Fruit fly (Drosophila melanogaster): ENCODE data around the gene Tsf2.

DNA sequence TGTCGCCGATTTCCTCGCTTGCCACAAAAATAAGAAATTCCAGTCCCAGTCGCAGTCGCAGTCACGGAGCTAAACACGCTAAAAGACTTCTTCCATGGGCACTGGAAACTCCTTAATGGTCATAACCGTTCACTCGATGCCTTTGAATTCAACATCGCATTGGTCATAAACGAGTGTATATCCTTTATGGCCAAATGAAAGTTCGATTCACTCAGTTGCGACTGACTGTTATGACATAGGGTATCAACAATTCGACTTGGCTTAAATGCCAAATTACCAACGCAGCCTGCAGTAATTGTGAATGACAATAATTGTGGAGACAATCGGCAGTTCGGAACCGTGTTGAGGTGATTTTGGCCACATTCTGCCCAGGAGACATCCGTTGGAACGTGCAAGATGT is 25.7 kb upstream of the Tsf2 start:
- peak; percentile 16 for TF ChIP-seq HLH106 (tag; optimal IDR thresholded peaks at IDR 0.05)
- peak; percentile 25 for TF ChIP-seq fru (GFP tag; optimal IDR thresholded peaks at IDR 0.05)
- no peak for TF ChIP-seq Abd-B (GFP tag; optimal IDR thresholded peaks at IDR 0.05)
- TF ChIP-seq woc (GFP tag; optimal IDR thresholded peaks at IDR 0.05), result peak; percentile 42
- no peak for TF ChIP-seq tai (GFP tag; optimal IDR thresholded peaks at IDR 0.05)
